Worm (Caenorhabditis elegans): Measurements from ENCODE around the gene gln-6.

gln-6 gene

ce11 chrIV:9744905-9745304 is 4.2 kb upstream of the gln-6 start, which contains the start of gene C28D4.4:
C28D4.4 (minus strand) TSS chrIV:9745005.
- TF ChIP-seq mdt-29 (GFP tag; IDR thresholded peaks at IDR 0.05) (no peak), unc-62 (GFP tag; optimal IDR thresholded peaks at IDR 0.05 in 1 of 2) (no peak), unc-62 (tag; optimal IDR thresholded peaks at IDR 0.05) (no peak), F44E2.7 (GFP tag; IDR thresholded peaks at IDR 0.05) (no peak), lim-7 (GFP tag; IDR thresholded peaks at IDR 0.05) (no peak), Y75B8A.6 (GFP tag; IDR thresholded peaks at IDR 0.05) (no peak), aly-2 (tag; optimal IDR thresholded peaks at IDR 0.05) (no peak), F49E8.2 (tag; optimal IDR thresholded peaks at IDR 0.05; ENCODE audit: borderline replicate concordance) (no peak), zip-2 (tag; optimal IDR thresholded peaks at IDR 0.05) (no peak), rbr-2 (tag; optimal IDR thresholded peaks at IDR 0.05) (no peak), mep-1 (tag; optimal IDR thresholded peaks at IDR 0.05) (no peak), mdl-1 (tag; optimal IDR thresholded peaks at IDR 0.05) (no peak), egl-27 (tag; optimal IDR thresholded peaks at IDR 0.05) (no peak), gei-8 (GFP tag; optimal IDR thresholded peaks at IDR 0.05) (no peak), dmd-9 (GFP tag; IDR thresholded peaks at IDR 0.05) (no peak)

ce11 chrIV:9742883-9743282 is 2.2 kb upstream of the gln-6 start, which contains the start of gene C28D4.7:
C28D4.7 (minus strand) TSS chrIV:9743147.
- peak; percentile 96 for TF ChIP-seq aha-1 (tag)
- TF ChIP-seq ceh-44 (GFP tag; IDR thresholded peaks at IDR 0.05) = no peak
- TF ChIP-seq ctbp-1 (GFP tag; IDR thresholded peaks at IDR 0.05) = no peak

- TF ChIP-seq F49E8.2 (tag; optimal IDR thresholded peaks at IDR 0.05; ENCODE audit: borderline replicate concordance) = peak; percentile 28
- TF ChIP-seq tag-97 (GFP tag; IDR thresholded peaks at IDR 0.05) = no peak
- no peak for TF ChIP-seq nhr-77 (tag; optimal IDR thresholded peaks at IDR 0.05)
- no peak for TF ChIP-seq mep-1 (tag; optimal IDR thresholded peaks at IDR 0.05)
- no peak for TF ChIP-seq nhr-42 (GFP tag; IDR thresholded peaks at IDR 0.05)
- TF ChIP-seq snpc-1.2 (GFP tag; IDR thresholded peaks at IDR 0.05) = peak; percentile 65; the same call in 1 of the 2 replicates
- TF ChIP-seq nhr-237 (tag; optimal IDR thresholded peaks at IDR 0.05) = no peak
- no peak for TF ChIP-seq ztf-7 (tag; optimal IDR thresholded peaks at IDR 0.05)
- TF ChIP-seq ama-1 (optimal IDR thresholded peaks at IDR 0.05) = no peak
- TF ChIP-seq daf-12 (tag; optimal IDR thresholded peaks at IDR 0.05) = no peak
- TF ChIP-seq mdl-1 (tag; optimal IDR thresholded peaks at IDR 0.05) = no peak
- TF ChIP-seq dve-1 (tag; optimal IDR thresholded peaks at IDR 0.05; ENCODE audit: insufficient read depth) = no peak
- no peak for TF ChIP-seq ceh-62 (tag; optimal IDR thresholded peaks at IDR 0.05)
- peak; percentile 64 for TF ChIP-seq unc-130 (GFP tag; optimal IDR thresholded peaks at IDR 0.05)
- TF ChIP-seq aly-2 (tag; optimal IDR thresholded peaks at IDR 0.05) = no peak
- no peak for TF ChIP-seq ctbp-1 (GFP tag; IDR thresholded peaks at IDR 0.05)
- peak; percentile 61 for TF ChIP-seq lin-38 (GFP tag; IDR thresholded peaks at IDR 0.05)
- no peak for TF ChIP-seq spr-3 (GFP tag; optimal IDR thresholded peaks at IDR 0.05)
- TF ChIP-seq lin-13 (GFP tag; optimal IDR thresholded peaks at IDR 0.05) = no peak
- no peak for TF ChIP-seq ceh-82 (tag; optimal IDR thresholded peaks at IDR 0.05)
- TF ChIP-seq nhr-25 (tag; optimal IDR thresholded peaks at IDR 0.05; ENCODE audit: borderline replicate concordance, insufficient read depth) = no peak
- TF ChIP-seq F10B5.3 (tag; optimal IDR thresholded peaks at IDR 0.05) = no peak
- no peak for TF ChIP-seq ZK546.5 (tag; optimal IDR thresholded peaks at IDR 0.05)
- TF ChIP-seq ceh-44 (GFP tag; IDR thresholded peaks at IDR 0.05) = no peak
These were observed 1.7 kb downstream of the gln-6 start for ce11 chrIV:9739001-9739400.

- TF ChIP-seq dmd-8 (GFP tag; IDR thresholded peaks at IDR 0.05) (no peak), saeg-2 (GFP tag; IDR thresholded peaks at IDR 0.05) (no peak)
These were observed 2.5 kb downstream of the gln-6 start, which contains the start of gene C28D4.10 for ce11 chrIV:9738194-9738593. C28D4.10 (plus strand) TSS chrIV:9738494.

Data from whole organism, L4 larva.